Fruit fly (Drosophila melanogaster): ENCODE results near the gene CG14857.

- TF ChIP-seq Crg-1 (GFP tag; optimal IDR thresholded peaks at IDR 0.05) (no peak), CG12768 (GFP tag; optimal IDR thresholded peaks at IDR 0.05) (no peak), CG5204 (GFP tag; optimal IDR thresholded peaks at IDR 0.05) (no peak), CG14711 (tag; optimal IDR thresholded peaks at IDR 0.05) (no peak), kay (GFP tag; ENCODE audit: borderline replicate concordance) (no peak), CG33017 (tag; optimal IDR thresholded peaks at IDR 0.05) (no peak)
These were observed 38.1 kb upstream of the CG14857 start for dm6 chr3R:14763487-14763886.
